Worm (Caenorhabditis elegans): ENCODE results near the gene ndua-5.

Gene ndua-5

ce11 chrIV:9485972-9486371 lies 38.7 kb downstream of the ndua-5 start, which contains the start of gene sru-2:
Gene sru-2, plus strand, starts transcription at chrIV:9486272.
- TF ChIP-seq nhr-23 (tag; optimal IDR thresholded peaks at IDR 0.05): no peak
- no peak for TF ChIP-seq peb-1 (tag; optimal IDR thresholded peaks at IDR 0.05)

ce11 chrIV:9485040-9485439 lies 39.7 kb downstream of the ndua-5 start, which contains the start of gene gadr-2:
Gene gadr-2, minus strand, starts transcription at chrIV:9485140.
- TF ChIP-seq lin-13 (GFP tag; optimal IDR thresholded peaks at IDR 0.05) (no peak), nhr-25 (tag; optimal IDR thresholded peaks at IDR 0.05) (no peak), ama-1 (optimal IDR thresholded peaks at IDR 0.05) (no peak), unc-62 (GFP tag; optimal IDR thresholded peaks at IDR 0.05) (no peak), crh-2 (tag; optimal IDR thresholded peaks at IDR 0.05) (no peak), ceh-16 (tag; optimal IDR thresholded peaks at IDR 0.05) (no peak), nhr-129 (tag; optimal IDR thresholded peaks at IDR 0.05) (no peak), mbf-1 (tag; optimal IDR thresholded peaks at IDR 0.05) (no peak), ceh-82 (tag; optimal IDR thresholded peaks at IDR 0.05) (no peak), mab-5 (tag; optimal IDR thresholded peaks at IDR 0.05) (no peak), lin-39 (tag; optimal IDR thresholded peaks at IDR 0.05) (no peak), unc-39 (tag; optimal IDR thresholded peaks at IDR 0.05) (no peak), unc-55 (GFP tag; optimal IDR thresholded peaks at IDR 0.05) (no peak), lsy-2 (tag; optimal IDR thresholded peaks at IDR 0.05) (no peak), Y55F3AM.14 (GFP tag; optimal IDR thresholded peaks at IDR 0.05) (no peak), aly-2 (tag; optimal IDR thresholded peaks at IDR 0.05) (no peak), ztf-11 (tag; optimal IDR thresholded peaks at IDR 0.05) (no peak), ztf-4 (tag; optimal IDR thresholded peaks at IDR 0.05) (no peak)

ce11 chrIV:9480936-9481335 lies 43.8 kb downstream of the ndua-5 start, which contains the start of gene cng-3:
Gene cng-3, minus strand, starts transcription at chrIV:9481037.
- TF ChIP-seq C34F6.9 (tag; optimal IDR thresholded peaks at IDR 0.05): no peak
- TF ChIP-seq nhr-77 (tag; optimal IDR thresholded peaks at IDR 0.05): no peak
- no peak for TF ChIP-seq mbf-1 (tag; optimal IDR thresholded peaks at IDR 0.05)
- no peak for TF ChIP-seq peb-1 (tag; optimal IDR thresholded peaks at IDR 0.05)
- no peak for TF ChIP-seq sma-3 (GFP tag; optimal IDR thresholded peaks at IDR 0.05)
- no peak for TF ChIP-seq nhr-21 (tag; optimal IDR thresholded peaks at IDR 0.05)
- no peak for TF ChIP-seq elt-1 (tag; optimal IDR thresholded peaks at IDR 0.05)
- TF ChIP-seq ama-1 (optimal IDR thresholded peaks at IDR 0.05): no peak
- TF ChIP-seq fos-1 (tag; optimal IDR thresholded peaks at IDR 0.05): no peak
- no peak for TF ChIP-seq nhr-12 (tag; optimal IDR thresholded peaks at IDR 0.05)
- no peak for TF ChIP-seq sma-9 (GFP tag; optimal IDR thresholded peaks at IDR 0.05)
- TF ChIP-seq sma-9 (tag; optimal IDR thresholded peaks at IDR 0.05): no peak

- TF ChIP-seq nhr-6 (tag; optimal IDR thresholded peaks at IDR 0.05) (no peak), mbf-1 (tag; optimal IDR thresholded peaks at IDR 0.05) (no peak), mab-5 (tag; optimal IDR thresholded peaks at IDR 0.05) (peak; percentile 13), blmp-1 (tag; optimal IDR thresholded peaks at IDR 0.05; ENCODE audit: insufficient read depth) (peak; percentile 44), R02D3.7 (tag; optimal IDR thresholded peaks at IDR 0.05) (no peak), elt-3 (tag; optimal IDR thresholded peaks at IDR 0.05) (no peak), ceh-16 (tag; optimal IDR thresholded peaks at IDR 0.05) (peak; percentile 22), nhr-129 (tag; optimal IDR thresholded peaks at IDR 0.05) (peak; percentile 51), fos-1 (tag; optimal IDR thresholded peaks at IDR 0.05) (peak; percentile 58), C34F6.9 (tag; optimal IDR thresholded peaks at IDR 0.05) (peak; percentile 37), nhr-11 (tag; optimal IDR thresholded peaks at IDR 0.05) (peak; percentile 15), lin-13 (GFP tag; optimal IDR thresholded peaks at IDR 0.05) (no peak), sma-9 (GFP tag; optimal IDR thresholded peaks at IDR 0.05) (peak; percentile 86), sma-9 (tag; optimal IDR thresholded peaks at IDR 0.05) (no peak), peb-1 (tag; optimal IDR thresholded peaks at IDR 0.05) (no peak), skn-1 (tag; optimal IDR thresholded peaks at IDR 0.05) (no peak), mdl-1 (tag; optimal IDR thresholded peaks at IDR 0.05) (no peak), sma-3 (GFP tag; optimal IDR thresholded peaks at IDR 0.05) (peak; percentile 44), gmeb-1 (tag; optimal IDR thresholded peaks at IDR 0.05) (no peak), nhr-21 (tag; optimal IDR thresholded peaks at IDR 0.05) (peak; percentile 65), Y55F3AM.14 (GFP tag; optimal IDR thresholded peaks at IDR 0.05) (peak; percentile 78), nhr-25 (tag; optimal IDR thresholded peaks at IDR 0.05) (peak; percentile 41), crh-2 (tag; optimal IDR thresholded peaks at IDR 0.05) (peak; percentile 3), ztf-1 (GFP tag; conservative IDR thresholded peaks at IDR 0.05) (no peak)
Observed at ce11 chrIV:9477135-9477928, 47.4 kb downstream of the ndua-5 start, which contains the start of gene wrt-3. Gene wrt-3, minus strand, starts transcription at chrIV:9477456.
